Fruit fly (Drosophila melanogaster) whole organism, wandering third instar larva: ENCODE measurements around the gene RNF220.

Experiments
- CG32264 ChIP-seq: fragments of 200-800 bp; sonication (Bioruptor generic); optimal IDR thresholded peaks from 2 replicates; lab custom pipeline; 2016; ENCODE audit warnings: missing biosample characterization, missing genetic modification characterization
- Dfd ChIP-seq: fragments of >200 bp; optimal IDR thresholded peaks from 2 replicates; lab custom pipeline; 2017; ENCODE audit warnings: missing biosample characterization, missing genetic modification characterization
- Hnf4 ChIP-seq: fragments of 200-800 bp; sonication (Bioruptor generic); optimal IDR thresholded peaks from 2 replicates; lab custom pipeline; 2016; ENCODE audit warnings: missing biosample characterization, mild to moderate bottlenecking, missing genetic modification characterization
- Mio ChIP-seq: sonication (Bioruptor generic); optimal IDR thresholded peaks from 2 replicates; lab custom pipeline; 2016; ENCODE audit warnings: missing biosample characterization, missing genetic modification characterization
- Myc ChIP-seq: fragments of >200 bp; optimal IDR thresholded peaks from 2 replicates; lab custom pipeline; 2017
- br ChIP-seq: fragments of 200-800 bp; sonication (Bioruptor generic); optimal IDR thresholded peaks from 2 replicates; lab custom pipeline; 2016; ENCODE audit warnings: missing biosample characterization, missing genetic modification characterization
- dl ChIP-seq, 2 experiments: fragments of 175-275, 200-275 bp in 1 of 2; fragments of 200-275 bp in 1 of 2; sonication (Bioruptor generic); optimal IDR thresholded peaks; lab custom pipeline; 2018; ENCODE audit warnings: mild to moderate bottlenecking in 2 of 2, missing biosample characterization in 2 of 2, missing genetic modification characterization in 2 of 2, moderate library complexity in 2 of 2; ENCODE audit not compliant: partially characterized antibody in 2 of 2, insufficient read depth in 1 of 2
- dsf ChIP-seq: sonication (Bioruptor generic); optimal IDR thresholded peaks from 2 replicates; lab custom pipeline; 2016; ENCODE audit warnings: missing biosample characterization, missing genetic modification characterization, borderline replicate concordance
- ey ChIP-seq: fragments of 200-800 bp; sonication (Bioruptor generic); optimal IDR thresholded peaks from 2 replicates; lab custom pipeline; 2016; ENCODE audit warnings: missing biosample characterization, missing genetic modification characterization
- pan ChIP-seq: fragments of >200 bp; optimal IDR thresholded peaks from 2 replicates; lab custom pipeline; 2017
- woc ChIP-seq: sonication (Bioruptor generic); optimal IDR thresholded peaks from 2 replicates; lab custom pipeline; 2016; ENCODE audit warnings: missing biosample characterization, mild to moderate bottlenecking, missing genetic modification characterization

DNA sequence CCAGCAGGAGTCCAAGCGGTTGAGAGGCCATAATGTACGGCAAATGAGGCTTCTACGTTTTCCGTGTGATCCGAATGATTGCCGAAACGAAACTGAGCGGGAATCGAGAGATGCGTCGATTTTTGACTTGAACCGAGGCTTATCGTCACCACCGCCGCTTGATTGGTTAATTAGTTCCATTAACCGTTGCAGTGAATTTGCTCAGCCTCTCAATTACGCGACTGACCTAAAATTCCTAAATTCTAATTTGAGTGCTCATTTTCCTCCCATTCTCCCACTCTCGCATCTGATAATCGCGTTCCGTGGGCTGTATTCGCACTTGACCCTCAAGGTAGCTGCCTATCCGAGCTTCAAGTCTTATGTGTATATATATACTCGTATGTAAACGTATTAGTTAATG, 39.9 kb upstream of the RNF220 start, which contains the start of gene Nepl15:
- TF ChIP-seq ey (no peak), br (GFP tag; lab: Kevin White, UChicago) (no peak), Dfd (GFP tag; lab: Kevin White, UChicago) (no peak), Mio (GFP tag; lab: Kevin White, UChicago) (no peak), CG32264 (no peak), dl (GFP tag; optimal IDR thresholded peaks at IDR 0.05; lab: Kevin White, UChicago; ENCODE audit: insufficient read depth in 1 of 2, partially characterized antibody in 2 of 2) (no peak), pan (lab: Kevin White, UChicago) (no peak), Myc (no peak), dsf (GFP tag; lab: Kevin White, UChicago) (no peak), Hnf4 (GFP tag; lab: Kevin White, UChicago) (no peak), woc (GFP tag; lab: Kevin White, UChicago) (no peak)
